Worm (Caenorhabditis elegans) whole organism, L4/young adult: ENCODE data around the gene adm-4.

Experiments
- W03F9.2 ChIP-seq: fragments of 150-350 bp; optimal IDR thresholded peaks from 2 replicates; lab custom pipeline; 2014; ENCODE audit warnings: missing biosample characterization, missing genetic modification characterization
- dao-5 ChIP-seq: sonication (generic microtip); optimal IDR thresholded peaks from 2 replicates; lab custom pipeline; 2016; ENCODE audit warnings: missing genotype, missing genetic modification characterization, moderate library complexity, missing compliant biosample characterization
- him-1 ChIP-seq: sonication (generic microtip); optimal IDR thresholded peaks from 2 replicates; lab custom pipeline; 2016; ENCODE audit warnings: missing genotype, missing genetic modification reagents, missing genetic modification characterization, missing compliant biosample characterization

DNA sequence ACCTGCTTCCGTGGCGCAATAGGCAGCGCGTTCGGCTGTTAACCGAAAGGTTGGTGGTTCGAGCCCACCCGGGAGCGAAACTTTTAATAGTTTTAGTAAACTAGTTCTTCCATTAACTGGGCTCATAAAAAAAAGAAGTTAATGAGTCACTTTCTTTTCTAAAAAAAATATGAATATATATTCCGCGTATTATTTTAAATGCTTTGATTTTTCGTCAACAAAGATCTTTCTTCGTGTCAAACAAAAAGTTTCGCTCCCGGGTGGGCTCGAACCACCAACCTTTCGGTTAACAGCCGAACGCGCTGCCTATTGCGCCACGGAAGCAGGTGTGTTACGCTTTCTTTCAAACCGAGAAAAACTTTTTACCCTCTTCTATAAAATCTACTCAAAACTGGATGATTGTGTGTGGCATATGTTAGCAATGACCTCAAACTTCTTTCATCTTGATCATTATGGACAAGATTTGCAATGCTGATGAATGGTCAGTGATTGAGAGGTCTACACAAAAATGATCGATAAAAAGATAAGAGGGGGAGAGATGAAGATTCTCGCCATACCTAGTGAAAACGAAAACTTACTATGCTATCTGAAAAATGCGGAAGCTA is 24.3 kb downstream of the adm-4 start:
- no peak for TF ChIP-seq him-1 (tag; lab: Kevin White, UChicago)
- TF ChIP-seq dao-5 (tag; lab: Kevin White, UChicago) = peak; percentile 40
- TF ChIP-seq W03F9.2 (tag; lab: Kevin White, UChicago) = no peak
